Fruit fly (Drosophila melanogaster): ENCODE measurements around the gene MetRS-m.

The MetRS-m gene

dm6 chr3R:14284422-14284760 lies 24.6 kb upstream of the MetRS-m start (continued):
- TF ChIP-seq CG12942 (GFP tag; optimal IDR thresholded peaks at IDR 0.05) (no peak), CG9437 (GFP tag; optimal IDR thresholded peaks at IDR 0.05) (peak; percentile 5), pho (GFP tag; optimal IDR thresholded peaks at IDR 0.05) (peak; percentile 34), CG12391 (tag; optimal IDR thresholded peaks at IDR 0.05) (no peak), eve (GFP tag; optimal IDR thresholded peaks at IDR 0.05) (peak in 1 of 2 experiments; percentile 71), amos (GFP tag; IDR thresholded peaks at IDR 0.05; ENCODE audit: partially characterized antibody) (no peak), unc-4 (GFP tag; IDR thresholded peaks at IDR 0.05; ENCODE audit: partially characterized antibody) (no peak), Hr51 (GFP tag; optimal IDR thresholded peaks at IDR 0.05) (peak in 1 of 2 experiments; percentile 46), CG11560 (tag; IDR thresholded peaks at IDR 0.05) (no peak), nmo (GFP tag; optimal IDR thresholded peaks at IDR 0.05) (peak; percentile 24), H15 (GFP tag; IDR thresholded peaks at IDR 0.05) (no peak), gem (tag; optimal IDR thresholded peaks at IDR 0.05) (peak; percentile 51), ATbp (GFP tag; optimal IDR thresholded peaks at IDR 0.05) (peak; percentile 82), CG8388 (GFP tag; optimal IDR thresholded peaks at IDR 0.05) (peak; percentile 30), CG11085 (GFP tag; IDR thresholded peaks at IDR 0.05) (no peak), CG1603 (tag; optimal IDR thresholded peaks at IDR 0.05) (peak; percentile 45), Dref (GFP tag; IDR thresholded peaks at IDR 0.05) (no peak), Dek (tag; optimal IDR thresholded peaks at IDR 0.05) (peak; percentile 32), sima (GFP tag; optimal IDR thresholded peaks at IDR 0.05) (peak; percentile 4), CG9609 (GFP tag; optimal IDR thresholded peaks at IDR 0.05) (peak; percentile 16), Optix (GFP tag; IDR thresholded peaks at IDR 0.05) (no peak), CG15514 (GFP tag; optimal IDR thresholded peaks at IDR 0.05) (peak; percentile 13), sens (GFP tag) (peak; percentile 79), D19B (GFP tag; optimal IDR thresholded peaks at IDR 0.05) (no peak), HLHmδ (GFP tag; optimal IDR thresholded peaks at IDR 0.05) (peak; percentile 58), unpg (GFP tag; optimal IDR thresholded peaks at IDR 0.05) (peak; percentile 16), CG3281 (GFP tag; optimal IDR thresholded peaks at IDR 0.05) (no peak), Taf1 (GFP tag; IDR thresholded peaks at IDR 0.05) (no peak), CG11723 (GFP tag; optimal IDR thresholded peaks at IDR 0.05) (no peak), CG8944 (GFP tag; optimal IDR thresholded peaks at IDR 0.05) (no peak), dysf (GFP tag; IDR thresholded peaks at IDR 0.05) (no peak), CG11695 (GFP tag; IDR thresholded peaks at IDR 0.05) (no peak), CG17802 (tag; optimal IDR thresholded peaks at IDR 0.05) (peak; percentile 8)

dm6 chr3R:14283754-14284421 lies 24.1 kb upstream of the MetRS-m start:
- peak; percentile 99 for TF ChIP-seq dmrt99B (tag; optimal IDR thresholded peaks at IDR 0.05)
- TF ChIP-seq Aef1 (GFP tag; IDR thresholded peaks at IDR 0.05): no peak
- TF ChIP-seq Dip3 (GFP tag; optimal IDR thresholded peaks at IDR 0.05): peak; percentile 95
- TF ChIP-seq CG8924 (tag; optimal IDR thresholded peaks at IDR 0.05): peak; percentile 99
- TF ChIP-seq Dfd (GFP tag; optimal IDR thresholded peaks at IDR 0.05): peak in 1 of 2 experiments; percentile 89
- no peak for TF ChIP-seq aop (GFP tag; IDR thresholded peaks at IDR 0.05)
- TF ChIP-seq Bteb2 (GFP tag; optimal IDR thresholded peaks at IDR 0.05): peak; percentile 97
- peak; percentile 90 for TF ChIP-seq Hmx (GFP tag; optimal IDR thresholded peaks at IDR 0.05)
- TF ChIP-seq vnd (GFP tag; IDR thresholded peaks at IDR 0.05; ENCODE audit: partially characterized antibody): no peak
- no peak for TF ChIP-seq bowl (GFP tag; IDR thresholded peaks at IDR 0.05)
- TF ChIP-seq chm (GFP tag; IDR thresholded peaks at IDR 0.05): no peak
- TF ChIP-seq bcd (GFP tag; optimal IDR thresholded peaks at IDR 0.05): peak; percentile 99
- TF ChIP-seq Ssrp (tag; optimal IDR thresholded peaks at IDR 0.05): peak; percentile 98
- TF ChIP-seq nmo (GFP tag; optimal IDR thresholded peaks at IDR 0.05): peak; percentile 99
- TF ChIP-seq CG9876 (GFP tag; optimal IDR thresholded peaks at IDR 0.05): peak; percentile 77
- TF ChIP-seq CG8478 (optimal IDR thresholded peaks at IDR 0.05): no peak
- no peak for TF ChIP-seq CG42726 (GFP tag; IDR thresholded peaks at IDR 0.05; ENCODE audit: partially characterized antibody)
- TF ChIP-seq D19B (GFP tag; optimal IDR thresholded peaks at IDR 0.05): peak; percentile 95
- TF ChIP-seq CG17385 (GFP tag; optimal IDR thresholded peaks at IDR 0.05): peak; percentile 97
- no peak for TF ChIP-seq Nf-YA (GFP tag; IDR thresholded peaks at IDR 0.05)
- TF ChIP-seq Hand (GFP tag; optimal IDR thresholded peaks at IDR 0.05): peak; percentile 96

All from whole organism, embryonic.